Worm (Caenorhabditis elegans): Measurements from ENCODE around the gene F26A1.3.

Gene F26A1.3

DNA sequence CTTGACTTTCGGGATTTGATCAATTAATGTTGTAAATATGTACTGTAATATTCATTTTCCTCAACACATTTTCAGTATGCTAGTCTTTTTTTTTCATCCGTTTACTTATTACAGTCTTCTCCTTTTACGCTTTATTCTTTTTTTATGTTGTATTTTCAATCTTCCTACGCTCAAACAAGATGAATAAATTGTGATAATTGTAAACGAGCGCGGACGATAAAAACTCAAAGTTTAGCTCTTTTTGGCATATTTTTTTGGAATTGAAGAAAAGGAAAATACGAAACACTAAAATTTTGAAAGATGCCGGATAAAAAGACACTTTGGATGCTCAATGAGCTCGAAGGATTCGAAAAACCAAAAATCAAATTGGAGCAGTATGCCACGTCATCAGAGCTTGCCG lies 24.0 kb upstream of the F26A1.3 start, which contains the start of gene metl-5:
TSS of gene metl-5 (plus strand) at position 301 of the 400 bp plus-strand sequence.
- no peak for TF ChIP-seq T20F7.1 (GFP tag; optimal IDR thresholded peaks at IDR 0.05)
- TF ChIP-seq spr-3 (GFP tag; optimal IDR thresholded peaks at IDR 0.05) = no peak
- no peak for TF ChIP-seq lsy-2 (tag; optimal IDR thresholded peaks at IDR 0.05)
- no peak for TF ChIP-seq zfp-3 (GFP tag; conservative IDR thresholded peaks at IDR 0.05)
- TF ChIP-seq ama-1 (optimal IDR thresholded peaks at IDR 0.05) = peak; percentile 9

DNA sequence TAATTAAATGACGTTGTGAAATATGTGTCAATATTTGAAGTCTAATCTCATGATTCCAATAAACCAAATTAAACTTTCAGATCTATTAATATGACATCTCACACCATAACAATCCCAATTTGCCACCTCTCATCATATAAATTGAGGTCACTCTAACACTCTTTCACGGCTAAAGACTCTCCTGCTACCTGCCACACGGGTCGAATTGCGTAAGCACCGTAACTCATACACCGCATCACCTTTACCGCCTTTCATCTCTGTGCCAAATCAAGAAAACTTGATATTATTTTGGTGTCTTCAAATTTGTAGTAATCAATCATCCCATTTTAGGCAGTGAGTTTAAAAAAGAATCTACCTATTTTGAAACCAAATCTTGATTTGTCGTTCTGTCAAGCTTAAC lies 20.4 kb upstream of the F26A1.3 start:
- no peak for TF ChIP-seq tra-1 (GFP tag; IDR thresholded peaks at IDR 0.05)
- TF ChIP-seq F37D6.2 (tag; optimal IDR thresholded peaks at IDR 0.05) = no peak
- no peak for TF ChIP-seq rbr-2 (tag; optimal IDR thresholded peaks at IDR 0.05)
- no peak for TF ChIP-seq F10B5.3 (tag; optimal IDR thresholded peaks at IDR 0.05)
- TF ChIP-seq daf-16 (GFP tag; optimal IDR thresholded peaks at IDR 0.05) = no peak
- no peak for TF ChIP-seq daf-16 (tag; optimal IDR thresholded peaks at IDR 0.05)
- TF ChIP-seq lim-7 (GFP tag; IDR thresholded peaks at IDR 0.05) = no peak
- TF ChIP-seq skn-1 (tag; optimal IDR thresholded peaks at IDR 0.05) = no peak
- no peak for TF ChIP-seq lin-39 (tag; optimal IDR thresholded peaks at IDR 0.05)
- no peak for TF ChIP-seq nhr-102 (tag; optimal IDR thresholded peaks at IDR 0.05)
- TF ChIP-seq daf-19 (GFP tag; conservative IDR thresholded peaks at IDR 0.05) = no peak
- TF ChIP-seq snpc-4 (tag; optimal IDR thresholded peaks at IDR 0.05) = no peak
- no peak for TF ChIP-seq ces-1 (GFP tag; optimal IDR thresholded peaks at IDR 0.05)
- no peak for TF ChIP-seq ceh-28 (tag; optimal IDR thresholded peaks at IDR 0.05)
- no peak for TF ChIP-seq madf-9 (GFP tag; conservative IDR thresholded peaks at IDR 0.05)
- TF ChIP-seq vab-7 (GFP tag; IDR thresholded peaks at IDR 0.05) = no peak

DNA sequence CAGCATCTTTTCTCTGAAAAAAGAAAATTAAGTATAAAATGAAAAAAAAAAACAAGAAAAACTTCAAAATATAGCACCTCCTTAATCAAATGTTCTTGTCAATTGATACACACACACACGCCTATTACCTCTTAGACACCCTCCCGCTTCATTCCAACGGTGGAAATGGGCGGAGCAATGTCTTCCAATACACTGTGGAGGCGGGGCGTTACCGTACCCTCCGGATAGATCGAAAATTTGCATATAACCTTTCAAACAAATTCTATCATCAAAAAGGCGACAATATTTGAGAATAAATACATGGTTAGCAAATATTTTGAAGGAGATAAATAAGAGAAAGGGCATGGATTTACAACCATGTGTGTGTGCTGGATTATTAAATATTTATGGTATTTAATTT lies 18.6 kb upstream of the F26A1.3 start:
- TF ChIP-seq lin-38 (GFP tag; IDR thresholded peaks at IDR 0.05) = 0 out of 2 replicates have a peak, but pooled peaks have one; percentile 17
- TF ChIP-seq fos-1 (tag; optimal IDR thresholded peaks at IDR 0.05) = no peak
- no peak for TF ChIP-seq daf-16 (GFP tag; optimal IDR thresholded peaks at IDR 0.05)
- TF ChIP-seq daf-16 (tag; optimal IDR thresholded peaks at IDR 0.05) = peak; percentile 9

DNA sequence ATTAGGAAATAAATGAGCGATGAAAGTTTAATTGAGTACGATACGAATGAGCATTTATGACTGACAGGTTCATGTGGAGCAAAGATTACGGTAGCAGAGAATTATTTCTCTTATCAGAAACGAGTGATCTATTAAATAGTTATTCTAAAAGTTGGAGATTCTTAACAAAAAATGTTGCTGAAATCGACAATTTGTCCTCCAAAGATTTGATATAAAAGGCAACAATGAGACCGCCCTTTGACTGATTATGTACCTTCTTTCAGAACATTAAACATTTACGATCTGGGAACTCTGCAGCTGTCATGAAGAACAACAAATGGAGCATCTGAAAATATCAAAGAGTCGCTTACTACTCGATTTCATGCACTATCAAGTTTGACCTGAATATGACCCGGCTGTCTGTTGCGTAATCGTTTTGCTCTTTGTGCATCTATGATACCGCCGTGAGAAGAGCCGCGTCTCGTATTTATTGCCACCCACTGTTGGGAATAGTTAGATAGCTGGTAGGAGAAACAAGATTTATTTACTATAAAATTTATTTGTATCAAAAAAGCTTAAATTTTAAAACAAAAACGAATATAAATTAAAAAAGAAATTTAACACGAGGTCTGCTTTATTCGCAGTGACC lies 17.1 kb upstream of the F26A1.3 start, which contains the start of gene pal-1:
TSS of gene pal-1 (minus strand) at position 51 of the 628 bp plus-strand sequence.
- TF ChIP-seq arid-1 (GFP tag; conservative IDR thresholded peaks at IDR 0.05) = no peak
- TF ChIP-seq dmd-9 (GFP tag; IDR thresholded peaks at IDR 0.05) = no peak
- TF ChIP-seq daf-16 (GFP tag; optimal IDR thresholded peaks at IDR 0.05) = no peak
- no peak for TF ChIP-seq daf-16 (tag; optimal IDR thresholded peaks at IDR 0.05)
- TF ChIP-seq lin-1 (GFP tag; IDR thresholded peaks at IDR 0.05) = no peak
- no peak for TF ChIP-seq cey-2 (tag; optimal IDR thresholded peaks at IDR 0.05; ENCODE audit: borderline replicate concordance, insufficient read depth)
- TF ChIP-seq ztf-7 (tag; optimal IDR thresholded peaks at IDR 0.05) = no peak
- TF ChIP-seq ceh-28 (tag; optimal IDR thresholded peaks at IDR 0.05) = no peak
- no peak for TF ChIP-seq F26F4.8 (GFP tag; conservative IDR thresholded peaks at IDR 0.05)
- TF ChIP-seq fkh-10 (GFP tag; optimal IDR thresholded peaks at IDR 0.05) = no peak

- TF ChIP-seq T26A8.4 (GFP tag; IDR thresholded peaks at IDR 0.05) (no peak), gei-8 (GFP tag; optimal IDR thresholded peaks at IDR 0.05) (no peak), mdl-1 (tag; optimal IDR thresholded peaks at IDR 0.05) (no peak), madf-5 (GFP tag; IDR thresholded peaks at IDR 0.05) (no peak), F26F4.8 (GFP tag; conservative IDR thresholded peaks at IDR 0.05) (no peak)
Measured at ce11 chrIII:4811195-4811594, 15.5 kb upstream of the F26A1.3 start, which contains the start of gene C38D4.7. Gene C38D4.7, minus strand, starts transcription at chrIII:4811295.
